Comparison of ENCODE assay signal across 2 fruit fly cellular contexts in the genomic region with DNA sequence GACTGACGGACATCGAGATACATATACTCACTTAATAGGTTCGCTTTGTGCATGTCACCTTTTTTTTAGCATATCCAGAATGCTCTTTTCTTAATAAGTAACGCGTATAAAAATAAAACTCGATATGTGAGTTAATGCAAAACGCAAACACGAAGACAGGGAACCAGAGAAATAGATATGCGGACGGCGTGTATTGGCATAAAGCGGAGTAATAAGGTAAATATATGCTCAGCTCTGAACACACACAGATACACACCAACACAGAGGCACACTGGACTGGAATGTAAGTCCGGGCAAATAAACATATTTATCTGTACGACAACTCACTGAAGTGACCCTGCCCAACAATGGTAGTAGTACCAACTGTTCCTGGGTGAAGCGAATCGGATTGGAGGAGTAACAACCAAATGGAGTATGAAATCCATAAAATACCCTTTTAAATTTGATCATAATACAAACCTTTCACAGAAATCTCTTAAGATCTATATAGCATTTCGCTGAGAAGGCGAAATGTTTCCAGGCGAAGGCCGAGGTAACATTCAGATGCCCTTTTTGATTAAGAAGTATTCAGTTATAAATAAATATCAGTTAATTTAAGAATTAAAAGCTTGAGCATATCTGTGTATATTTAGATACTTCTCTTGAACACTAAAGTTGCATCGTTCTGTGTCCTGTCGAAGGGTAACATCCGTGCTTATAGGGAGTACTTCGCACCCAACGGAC.
A peak's percentile ranks its signal among the peaks of the same experiment; 100 is the strongest.
TF ChIP-seq lines count a peak whose summit lies in the region.

No protein-coding gene starts in this region.

TF ChIP-seq in whole organism, embryonic, 481 proteins besides CTCF, POLR2A, EP300 and RAD21 (continued from another document and continues in another):
- TF ChIP-seq CG1233 (GFP tag; optimal IDR thresholded peaks at IDR 0.05; lab: Kevin White, UChicago) = peak; percentile 18
- no peak for TF ChIP-seq Spps (tag; optimal IDR thresholded peaks at IDR 0.05; lab: Kevin White, UChicago)
- no peak for TF ChIP-seq Scr (GFP tag; IDR thresholded peaks at IDR 0.05; lab: Robert Waterston, UW; ENCODE audit: partially characterized antibody)
- no peak for TF ChIP-seq pan (optimal IDR thresholded peaks at IDR 0.05; lab: Kevin White, UChicago)
- TF ChIP-seq pan (GFP tag; optimal IDR thresholded peaks at IDR 0.05 in 1 of 2, IDR thresholded peaks at IDR 0.05 in 1 of 2) = no peak
- no peak for TF ChIP-seq CG34422 (GFP tag; IDR thresholded peaks at IDR 0.05; lab: Robert Waterston, UW)
- TF ChIP-seq CG10267 (tag; optimal IDR thresholded peaks at IDR 0.05; lab: Kevin White, UChicago) = no peak
- no peak for TF ChIP-seq CG7271 (tag; optimal IDR thresholded peaks at IDR 0.05; lab: Kevin White, UChicago)
- TF ChIP-seq chm (GFP tag; IDR thresholded peaks at IDR 0.05; lab: Robert Waterston, UW) = peak; percentile 68; the same call in 1 of the 2 replicates
- TF ChIP-seq nom (GFP tag; optimal IDR thresholded peaks at IDR 0.05; lab: Kevin White, UChicago) = peak; percentile 28
- TF ChIP-seq CG10462 (GFP tag; optimal IDR thresholded peaks at IDR 0.05; lab: Kevin White, UChicago) = no peak
- TF ChIP-seq zf30C (GFP tag; optimal IDR thresholded peaks at IDR 0.05; lab: Kevin White, UChicago) = no peak
- no peak for TF ChIP-seq HmgD (GFP tag; optimal IDR thresholded peaks at IDR 0.05; lab: Kevin White, UChicago)
- TF ChIP-seq Bgb (GFP tag; IDR thresholded peaks at IDR 0.05; lab: Robert Waterston, UW; ENCODE audit: partially characterized antibody) = no peak
- no peak for TF ChIP-seq Mes4 (GFP tag; optimal IDR thresholded peaks at IDR 0.05; lab: Kevin White, UChicago)
- no peak for TF ChIP-seq Kr (GFP tag; optimal IDR thresholded peaks at IDR 0.05; lab: Kevin White, UChicago)
- TF ChIP-seq Ravus (GFP tag; IDR thresholded peaks at IDR 0.05; lab: Robert Waterston, UW) = no peak
- no peak for TF ChIP-seq Tbp (GFP tag; optimal IDR thresholded peaks at IDR 0.05; lab: Kevin White, UChicago)
- TF ChIP-seq CG7745 (tag; optimal IDR thresholded peaks at IDR 0.05; lab: Kevin White, UChicago) = no peak
- no peak for TF ChIP-seq Lpt (GFP tag; optimal IDR thresholded peaks at IDR 0.05; lab: Kevin White, UChicago)
- TF ChIP-seq CG10979 (tag; optimal IDR thresholded peaks at IDR 0.05; lab: Kevin White, UChicago) = no peak
- TF ChIP-seq CG2202 (tag; optimal IDR thresholded peaks at IDR 0.05; lab: Kevin White, UChicago) = peak; percentile 24
- TF ChIP-seq sug (tag; optimal IDR thresholded peaks at IDR 0.05; lab: Kevin White, UChicago) = no peak
- TF ChIP-seq pho (GFP tag; optimal IDR thresholded peaks at IDR 0.05; lab: Kevin White, UChicago) = no peak
- no peak for TF ChIP-seq CHES-1-like (GFP tag; optimal IDR thresholded peaks at IDR 0.05; lab: Kevin White, UChicago)
- TF ChIP-seq fd102C (GFP tag; optimal IDR thresholded peaks at IDR 0.05; lab: Kevin White, UChicago) = peak; percentile 50
- no peak for TF ChIP-seq CG3407 (GFP tag; optimal IDR thresholded peaks at IDR 0.05; lab: Kevin White, UChicago)
- TF ChIP-seq ranshi (GFP tag; IDR thresholded peaks at IDR 0.05; lab: Robert Waterston, UW) = no peak
- TF ChIP-seq CG16863 (GFP tag; optimal IDR thresholded peaks at IDR 0.05; lab: Kevin White, UChicago) = no peak
- TF ChIP-seq CG1024 (GFP tag; IDR thresholded peaks at IDR 0.05; lab: Robert Waterston, UW) = no peak
- peak; percentile 10 for TF ChIP-seq cg (GFP tag; optimal IDR thresholded peaks at IDR 0.05; lab: Kevin White, UChicago)
- peak; percentile 25; the same call in 1 of the 3 replicates for TF ChIP-seq ci (GFP tag; IDR thresholded peaks at IDR 0.05; lab: Robert Waterston, UW)
- no peak for TF ChIP-seq CG15269 (tag; optimal IDR thresholded peaks at IDR 0.05; lab: Kevin White, UChicago)
- TF ChIP-seq mirr (GFP tag; optimal IDR thresholded peaks at IDR 0.05; lab: Kevin White, UChicago) = no peak
- peak; percentile 12 for TF ChIP-seq salm (tag; optimal IDR thresholded peaks at IDR 0.05; lab: Kevin White, UChicago)
- 0 out of 2 replicates have a peak, but pooled peaks have one; percentile 12 for TF ChIP-seq CG5953 (GFP tag; IDR thresholded peaks at IDR 0.05; lab: Robert Waterston, UW)
- TF ChIP-seq CG8924 (tag; optimal IDR thresholded peaks at IDR 0.05; lab: Kevin White, UChicago) = no peak
- TF ChIP-seq schlank (tag; optimal IDR thresholded peaks at IDR 0.05; lab: Kevin White, UChicago) = peak; percentile 6
- peak; percentile 65 for TF ChIP-seq Med (GFP tag; lab: Kevin White, UChicago)
- no peak for TF ChIP-seq fru (optimal IDR thresholded peaks at IDR 0.05; lab: Kevin White, UChicago)
- no peak for TF ChIP-seq CG17802 (tag; optimal IDR thresholded peaks at IDR 0.05; lab: Kevin White, UChicago)
- no peak for TF ChIP-seq Ada2b (GFP tag; IDR thresholded peaks at IDR 0.05; lab: Robert Waterston, UW)
- TF ChIP-seq CG15696 (tag; optimal IDR thresholded peaks at IDR 0.05; lab: Kevin White, UChicago) = peak; percentile 76
- no peak for TF ChIP-seq slp2 (GFP tag; optimal IDR thresholded peaks at IDR 0.05; lab: Kevin White, UChicago)
- no peak for TF ChIP-seq Doc2 (GFP tag; IDR thresholded peaks at IDR 0.05; lab: Robert Waterston, UW)
- no peak for TF ChIP-seq CG8290 (GFP tag; optimal IDR thresholded peaks at IDR 0.05; lab: Kevin White, UChicago)
- peak in 1 of 2 experiments; percentile 0 for TF ChIP-seq CG8290 (tag; optimal IDR thresholded peaks at IDR 0.05; lab: Kevin White, UChicago)
- peak; percentile 52 for TF ChIP-seq CG17568 (GFP tag; optimal IDR thresholded peaks at IDR 0.05; lab: Kevin White, UChicago)
- no peak for TF ChIP-seq dmrt99B (tag; optimal IDR thresholded peaks at IDR 0.05; lab: Kevin White, UChicago)
- no peak for TF ChIP-seq cad (GFP tag; optimal IDR thresholded peaks at IDR 0.05; lab: Kevin White, UChicago)
- TF ChIP-seq CG12104 (GFP tag; optimal IDR thresholded peaks at IDR 0.05; lab: Kevin White, UChicago) = no peak
- TF ChIP-seq zen (tag; optimal IDR thresholded peaks at IDR 0.05; lab: Kevin White, UChicago) = no peak
- TF ChIP-seq CG10209 (GFP tag; optimal IDR thresholded peaks at IDR 0.05; lab: Kevin White, UChicago) = peak; percentile 30
- peak; percentile 28 for TF ChIP-seq wek (GFP tag; optimal IDR thresholded peaks at IDR 0.05; lab: Kevin White, UChicago)
- no peak for TF ChIP-seq lilli (GFP tag; optimal IDR thresholded peaks at IDR 0.05; lab: Kevin White, UChicago)
- no peak for TF ChIP-seq CG32532 (GFP tag; IDR thresholded peaks at IDR 0.05; lab: Robert Waterston, UW)
- TF ChIP-seq tll (GFP tag; optimal IDR thresholded peaks at IDR 0.05; lab: Kevin White, UChicago) = no peak
- peak; percentile 65 for TF ChIP-seq ac (GFP tag; optimal IDR thresholded peaks at IDR 0.05; lab: Kevin White, UChicago)
- TF ChIP-seq zfh1 (GFP tag; IDR thresholded peaks at IDR 0.05; lab: Robert Waterston, UW) = peak; percentile 53; the same call in 1 of the 3 replicates
- TF ChIP-seq CG15011 (GFP tag; optimal IDR thresholded peaks at IDR 0.05; lab: Kevin White, UChicago) = peak; percentile 3
- no peak for TF ChIP-seq CG14965 (GFP tag; optimal IDR thresholded peaks at IDR 0.05; lab: Kevin White, UChicago; ENCODE audit: borderline replicate concordance)
- peak; percentile 38 for TF ChIP-seq CG6813 (GFP tag; optimal IDR thresholded peaks at IDR 0.05; lab: Kevin White, UChicago)
- no peak for TF ChIP-seq danr (GFP tag; IDR thresholded peaks at IDR 0.05; lab: Robert Waterston, UW)

TF ChIP-seq in whole organism, prepupa, 60 proteins besides CTCF, POLR2A, EP300 and RAD21 (continued from another document):
- TF ChIP-seq achi (GFP tag; optimal IDR thresholded peaks at IDR 0.05; lab: Kevin White, UChicago) (peak; percentile 14), Hr39 (GFP tag; optimal IDR thresholded peaks at IDR 0.05; lab: Kevin White, UChicago) (peak; percentile 19), fkh (GFP tag; optimal IDR thresholded peaks at IDR 0.05; lab: Kevin White, UChicago) (peak; percentile 87), CG8119 (GFP tag; IDR thresholded peaks at IDR 0.05; lab: Robert Waterston, UW) (no peak), CG6792 (GFP tag; optimal IDR thresholded peaks at IDR 0.05; lab: Kevin White, UChicago) (no peak), dac (GFP tag; optimal IDR thresholded peaks at IDR 0.05; lab: Kevin White, UChicago) (no peak), Ets96B (tag; optimal IDR thresholded peaks at IDR 0.05; lab: Kevin White, UChicago) (no peak), CG8632 (GFP tag; optimal IDR thresholded peaks at IDR 0.05; lab: Kevin White, UChicago) (no peak), Eip78C (GFP tag; lab: Kevin White, UChicago) (peak; percentile 74), CG1621 (tag; optimal IDR thresholded peaks at IDR 0.05; lab: Kevin White, UChicago) (peak; percentile 9), dsx (GFP tag; optimal IDR thresholded peaks at IDR 0.05; lab: Kevin White, UChicago; ENCODE audit: poor library complexity, severe bottlenecking) (peak; percentile 27), esn (GFP tag; optimal IDR thresholded peaks at IDR 0.05; lab: Kevin White, UChicago) (peak; percentile 30), Smox (GFP tag; optimal IDR thresholded peaks at IDR 0.05; lab: Kevin White, UChicago) (peak; percentile 47), salr (GFP tag; optimal IDR thresholded peaks at IDR 0.05; lab: Kevin White, UChicago) (no peak), CG11902 (GFP tag; optimal IDR thresholded peaks at IDR 0.05; lab: Kevin White, UChicago) (no peak), CG31627 (GFP tag; optimal IDR thresholded peaks at IDR 0.05; lab: Kevin White, UChicago) (peak; percentile 35), fd85E (GFP tag; optimal IDR thresholded peaks at IDR 0.05; lab: Kevin White, UChicago) (no peak), topi (GFP tag; optimal IDR thresholded peaks at IDR 0.05; lab: Kevin White, UChicago) (peak; percentile 21), Eip75B (GFP tag; optimal IDR thresholded peaks at IDR 0.05; lab: Kevin White, UChicago) (no peak), acj6 (GFP tag; optimal IDR thresholded peaks at IDR 0.05; lab: Kevin White, UChicago) (peak; percentile 46), svp (GFP tag; lab: Kevin White, UChicago) (no peak), lz (GFP tag; optimal IDR thresholded peaks at IDR 0.05; lab: Kevin White, UChicago) (peak; percentile 24), CG6808 (GFP tag; optimal IDR thresholded peaks at IDR 0.05; lab: Kevin White, UChicago) (no peak), CG15336 (GFP tag; IDR thresholded peaks at IDR 0.05; lab: Robert Waterston, UW) (no peak), cyc (GFP tag; optimal IDR thresholded peaks at IDR 0.05; lab: Kevin White, UChicago) (no peak), fd59A (GFP tag; optimal IDR thresholded peaks at IDR 0.05; lab: Kevin White, UChicago) (peak; percentile 6), Sox102F (GFP tag; optimal IDR thresholded peaks at IDR 0.05; lab: Kevin White, UChicago) (no peak)
TF ChIP-seq in whole organism, prepupa: peak in this region for 20.
